Worm (Caenorhabditis elegans): Measurements from ENCODE around the gene mrpl-2.

- no peak for TF ChIP-seq ref-1 (GFP tag; conservative IDR thresholded peaks at IDR 0.05)
- no peak for TF ChIP-seq cog-1 (tag; optimal IDR thresholded peaks at IDR 0.05)
- TF ChIP-seq ztf-23 (GFP tag; IDR thresholded peaks at IDR 0.05): no peak
- no peak for TF ChIP-seq tab-1 (GFP tag; IDR thresholded peaks at IDR 0.05)
- no peak for TF ChIP-seq flt-1 (GFP tag; IDR thresholded peaks at IDR 0.05)
- TF ChIP-seq ztf-29 (GFP tag; IDR thresholded peaks at IDR 0.05): no peak
- TF ChIP-seq T22C8.4 (GFP tag; IDR thresholded peaks at IDR 0.05): no peak
These were observed 9.4 kb downstream of the mrpl-2 start for ce11 chrIV:782393-782792.
